Worm (Caenorhabditis elegans): ENCODE results near the gene F23B2.10.

F23B2.10 gene

DNA sequence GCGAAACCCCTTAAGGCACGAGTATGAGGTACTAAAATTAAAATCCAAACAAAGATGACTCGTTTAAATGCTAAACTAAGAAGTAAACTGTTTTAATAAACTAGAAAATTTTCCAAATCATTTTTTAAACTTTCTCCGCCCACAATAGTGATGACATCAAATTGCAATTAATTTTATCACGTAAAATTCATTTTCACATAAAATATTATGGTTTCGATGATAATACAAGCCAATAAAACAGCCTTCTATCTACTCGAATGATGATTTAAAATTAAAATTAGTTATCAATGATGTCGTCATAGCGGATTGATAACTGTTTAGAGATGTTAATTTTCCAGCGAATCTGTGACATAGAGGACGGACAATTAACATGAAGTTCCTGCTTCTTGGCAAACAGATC, 11.5 kb upstream of the F23B2.10 start, which contains the start of gene C07C7.3:
TSS of gene C07C7.3 (plus strand) at position 371 of the 400 bp plus-strand sequence.
- TF ChIP-seq sptf-1 (tag; optimal IDR thresholded peaks at IDR 0.05) = no peak
- TF ChIP-seq efl-1 (optimal IDR thresholded peaks at IDR 0.05) = no peak
- peak in 1 of 2 experiments; percentile 57 for TF ChIP-seq efl-1 (GFP tag; optimal IDR thresholded peaks at IDR 0.05 in 1 of 2)
- TF ChIP-seq skn-1 (tag; optimal IDR thresholded peaks at IDR 0.05) = no peak
- peak; percentile 51 for TF ChIP-seq tlp-1 (tag; optimal IDR thresholded peaks at IDR 0.05)
- TF ChIP-seq elt-2 (tag; optimal IDR thresholded peaks at IDR 0.05) = peak; percentile 70
- TF ChIP-seq dpl-1 (GFP tag; optimal IDR thresholded peaks at IDR 0.05) = no peak
- TF ChIP-seq C34B4.2 (tag; optimal IDR thresholded peaks at IDR 0.05) = no peak

DNA sequence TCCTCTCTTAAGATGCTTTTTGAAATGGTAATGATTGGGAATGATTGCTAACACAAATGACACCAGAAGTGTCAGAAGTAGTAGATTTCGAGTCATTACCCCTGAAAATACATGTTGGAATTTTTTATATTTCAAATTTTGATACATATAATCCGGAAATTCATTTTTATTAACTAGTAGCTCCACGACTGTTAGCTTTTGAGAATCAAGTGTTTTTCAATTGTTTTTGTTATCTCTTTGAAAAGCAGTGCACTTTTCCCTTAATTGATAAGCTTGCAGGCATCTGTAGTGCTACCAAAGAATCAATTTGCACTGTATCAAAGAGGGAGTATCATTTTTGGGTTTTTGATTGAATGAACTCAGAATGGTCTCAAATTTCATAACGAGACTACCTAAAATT, 10.9 kb upstream of the F23B2.10 start, which contains the start of gene pcp-2:
TSS of gene pcp-2 (minus strand) at position 101 of the 400 bp plus-strand sequence.
- TF ChIP-seq nhr-77 (tag; optimal IDR thresholded peaks at IDR 0.05) = no peak
- no peak for TF ChIP-seq efl-1 (optimal IDR thresholded peaks at IDR 0.05)
- TF ChIP-seq efl-1 (GFP tag; optimal IDR thresholded peaks at IDR 0.05 in 1 of 2) = peak in 1 of 2 experiments; percentile 12

DNA sequence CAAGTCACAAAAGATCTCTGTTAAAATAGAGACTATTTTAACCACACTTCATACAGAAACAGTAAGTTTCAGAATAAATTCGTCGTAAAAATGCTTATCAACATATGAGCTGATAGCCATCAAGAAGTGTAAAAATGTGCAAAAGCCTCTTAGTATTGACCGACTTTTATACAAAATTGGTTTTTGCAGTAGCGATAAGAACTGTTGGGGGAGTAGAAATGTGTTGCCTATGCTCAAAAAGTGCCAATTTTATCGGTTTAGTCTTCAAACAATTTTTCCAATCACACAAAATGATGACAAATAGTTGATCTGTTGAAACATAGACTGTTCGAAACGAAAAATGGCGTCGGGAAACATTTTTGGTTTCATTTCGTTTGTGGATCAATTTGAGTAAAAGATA, 5.7 kb upstream of the F23B2.10 start:
- peak; percentile 0 for TF ChIP-seq nhr-20 (tag; optimal IDR thresholded peaks at IDR 0.05)
- peak; percentile 95 for TF ChIP-seq elt-2 (tag; optimal IDR thresholded peaks at IDR 0.05)
- TF ChIP-seq efl-1 (optimal IDR thresholded peaks at IDR 0.05) = no peak
- TF ChIP-seq efl-1 (GFP tag; optimal IDR thresholded peaks at IDR 0.05 in 1 of 2) = peak in 1 of 2 experiments; percentile 1
- TF ChIP-seq sup-37 (GFP tag; optimal IDR thresholded peaks at IDR 0.05) = no peak
- TF ChIP-seq lin-35 (GFP tag; optimal IDR thresholded peaks at IDR 0.05) = peak in 1 of 2 experiments; percentile 15
- no peak for TF ChIP-seq swsn-7 (tag; optimal IDR thresholded peaks at IDR 0.05)

ce11 chrIV:9158969-9159800, 5.0 kb upstream of the F23B2.10 start, which contains the start of gene pcp-3:
Gene pcp-3, minus strand, starts transcription at chrIV:9159019.
- TF ChIP-seq nhr-28 (tag; optimal IDR thresholded peaks at IDR 0.05) (no peak), fkh-10 (GFP tag; optimal IDR thresholded peaks at IDR 0.05) (no peak), swsn-7 (tag; optimal IDR thresholded peaks at IDR 0.05) (no peak), nhr-11 (tag; optimal IDR thresholded peaks at IDR 0.05) (no peak), nhr-19 (GFP tag; conservative IDR thresholded peaks at IDR 0.05) (no peak), efl-3 (GFP tag; optimal IDR thresholded peaks at IDR 0.05) (no peak), nhr-77 (tag; optimal IDR thresholded peaks at IDR 0.05) (no peak), elt-2 (tag; optimal IDR thresholded peaks at IDR 0.05) (peak; percentile 87), ceh-88 (GFP tag; IDR thresholded peaks at IDR 0.05) (no peak), rnt-1 (tag; optimal IDR thresholded peaks at IDR 0.05) (no peak), egl-13 (tag; optimal IDR thresholded peaks at IDR 0.05) (no peak), dsc-1 (tag; optimal IDR thresholded peaks at IDR 0.05) (no peak), fkh-8 (tag; optimal IDR thresholded peaks at IDR 0.05) (no peak), isw-1 (GFP tag; IDR thresholded peaks at IDR 0.05) (no peak), ceh-63 (GFP tag; optimal IDR thresholded peaks at IDR 0.05) (no peak), pqm-1 (tag; optimal IDR thresholded peaks at IDR 0.05) (peak; percentile 43), ztf-11 (tag; optimal IDR thresholded peaks at IDR 0.05) (no peak), lsy-2 (tag; optimal IDR thresholded peaks at IDR 0.05) (no peak), sptf-1 (tag; optimal IDR thresholded peaks at IDR 0.05) (no peak), tbx-2 (tag; optimal IDR thresholded peaks at IDR 0.05) (no peak), ama-1 (optimal IDR thresholded peaks at IDR 0.05) (no peak), tlp-1 (tag; optimal IDR thresholded peaks at IDR 0.05) (peak; percentile 67)

ce11 chrIV:9150175-9150574, 4.0 kb downstream of the F23B2.10 start, which contains the start of gene F23B2.7:
Gene F23B2.7, plus strand, starts transcription at chrIV:9150475.
- TF ChIP-seq fos-1 (tag; optimal IDR thresholded peaks at IDR 0.05) (no peak), ztf-11 (tag; optimal IDR thresholded peaks at IDR 0.05) (no peak), irx-1 (tag; optimal IDR thresholded peaks at IDR 0.05) (no peak), nhr-28 (tag; optimal IDR thresholded peaks at IDR 0.05) (no peak), ces-1 (GFP tag; optimal IDR thresholded peaks at IDR 0.05) (no peak), nhr-12 (tag; optimal IDR thresholded peaks at IDR 0.05) (no peak), snu-23 (GFP tag; optimal IDR thresholded peaks at IDR 0.05) (no peak), lin-35 (GFP tag; optimal IDR thresholded peaks at IDR 0.05) (no peak), unc-30 (tag; optimal IDR thresholded peaks at IDR 0.05) (no peak), egl-13 (tag; optimal IDR thresholded peaks at IDR 0.05) (no peak), vab-15 (tag; optimal IDR thresholded peaks at IDR 0.05) (no peak), nhr-84 (tag; optimal IDR thresholded peaks at IDR 0.05) (no peak), F16B12.6 (tag; optimal IDR thresholded peaks at IDR 0.05) (no peak), hlh-4 (tag; optimal IDR thresholded peaks at IDR 0.05) (no peak), dsc-1 (tag; optimal IDR thresholded peaks at IDR 0.05) (no peak), fkh-4 (tag; optimal IDR thresholded peaks at IDR 0.05; ENCODE audit: borderline replicate concordance) (no peak), tbx-2 (tag; optimal IDR thresholded peaks at IDR 0.05) (no peak), zip-4 (GFP tag; optimal IDR thresholded peaks at IDR 0.05) (no peak), unc-98 (GFP tag; IDR thresholded peaks at IDR 0.05) (no peak)

All from whole organism, L1 larva.